Worm (Caenorhabditis elegans): ENCODE data around the gene F25B4.4.

ce11 chrV:5708331-5708730 is 23.7 kb downstream of the F25B4.4 start:
- no peak for TF ChIP-seq unc-62 (GFP tag; optimal IDR thresholded peaks at IDR 0.05)
- TF ChIP-seq elt-3 (tag; optimal IDR thresholded peaks at IDR 0.05), result no peak
- no peak for TF ChIP-seq zip-8 (tag; optimal IDR thresholded peaks at IDR 0.05)
- TF ChIP-seq sptf-1 (tag; optimal IDR thresholded peaks at IDR 0.05), result no peak
- no peak for TF ChIP-seq lin-13 (tag; optimal IDR thresholded peaks at IDR 0.05)
- no peak for TF ChIP-seq snpc-4 (tag; optimal IDR thresholded peaks at IDR 0.05)
- TF ChIP-seq unc-39 (tag; optimal IDR thresholded peaks at IDR 0.05), result no peak
- no peak for TF ChIP-seq mab-5 (tag; optimal IDR thresholded peaks at IDR 0.05)

Data from whole organism, mixed stage, embryonic.